Worm (Caenorhabditis elegans) whole organism, late embryonic: Measurements from ENCODE around the gene gly-3.
A peak's percentile ranks its signal among the peaks of the same experiment; 100 is the strongest.

Source experiments
- C08G9.2 ChIP-seq: sonication (generic microtip); optimal IDR thresholded peaks from 2 replicates; lab custom pipeline; 2016; ENCODE audit warnings: mild to moderate bottlenecking, missing genetic modification characterization, moderate library complexity, missing compliant biosample characterization
- K02D7.2 ChIP-seq: sonication (generic microtip); optimal IDR thresholded peaks from 2 replicates; lab custom pipeline; 2017; ENCODE audit warnings: mild to moderate bottlenecking, missing genetic modification characterization, missing compliant biosample characterization
- K09A11.1 ChIP-seq: sonication (generic microtip); optimal IDR thresholded peaks from 2 replicates; lab custom pipeline; 2017; ENCODE audit warnings: antibody characterized with exemption, mild to moderate bottlenecking, missing genetic modification characterization, missing compliant biosample characterization; ENCODE audit not compliant: insufficient read depth
- T23F11.4 ChIP-seq: fragments of 200-800 bp; sonication (Bioruptor generic); optimal IDR thresholded peaks from 2 replicates; lab custom pipeline; 2018; ENCODE audit warnings: mild to moderate bottlenecking, missing genetic modification characterization, missing compliant biosample characterization
- ceh-19 ChIP-seq: fragments of 200-800 bp; sonication (Bioruptor generic); optimal IDR thresholded peaks from 2 replicates; lab custom pipeline; 2018; ENCODE audit warnings: mild to moderate bottlenecking, missing genetic modification characterization, missing compliant biosample characterization
- ceh-2 ChIP-seq: sonication (generic microtip); optimal IDR thresholded peaks from 2 replicates; lab custom pipeline; 2016; ENCODE audit warnings: missing genotype, missing genetic modification characterization, missing compliant biosample characterization
- ceh-22 ChIP-seq: sonication (generic microtip); optimal IDR thresholded peaks from 2 replicates; lab custom pipeline; 2017; ENCODE audit warnings: missing biosample characterization, missing genetic modification characterization
- ceh-24 ChIP-seq: sonication (generic microtip); optimal IDR thresholded peaks from 2 replicates; lab custom pipeline; 2016; ENCODE audit warnings: mild to moderate bottlenecking, missing genetic modification characterization, missing compliant biosample characterization
- ceh-30 ChIP-seq: fragments of 150-350 bp; optimal IDR thresholded peaks from 2 replicates; lab custom pipeline; 2014; ENCODE audit warnings: missing biosample characterization, missing genetic modification characterization
- ceh-31 ChIP-seq: sonication (generic microtip); optimal IDR thresholded peaks from 2 replicates; lab custom pipeline; 2016; ENCODE audit warnings: missing genetic modification characterization, missing compliant biosample characterization
- ceh-45 ChIP-seq: fragments of 200-800 bp; sonication (Bioruptor generic); IDR thresholded peaks from 2 replicates; pipeline ENCODE4 v1.3.6; 2022; ENCODE audit warnings: missing genetic modification reagents, missing genetic modification characterization, missing compliant biosample characterization
- dmd-4 ChIP-seq: sonication (generic microtip); optimal IDR thresholded peaks from 2 replicates; lab custom pipeline; 2016; ENCODE audit warnings: borderline replicate concordance, missing genetic modification characterization, missing compliant biosample characterization
- dve-1 ChIP-seq: sonication (generic microtip); optimal IDR thresholded peaks from 2 replicates; lab custom pipeline; 2017; ENCODE audit warnings: antibody characterized with exemption, mild to moderate bottlenecking, missing genetic modification characterization, missing compliant biosample characterization
- elt-2 ChIP-seq: sonication (generic microtip); optimal IDR thresholded peaks from 2 replicates; lab custom pipeline; 2016; ENCODE audit warnings: missing genetic modification reagents, missing genetic modification characterization, missing compliant biosample characterization
- ets-4 ChIP-seq: sonication (generic microtip); optimal IDR thresholded peaks from 2 replicates; lab custom pipeline; 2016; ENCODE audit warnings: missing genetic modification characterization, missing compliant biosample characterization
- fax-1 ChIP-seq: sonication (generic microtip); optimal IDR thresholded peaks from 2 replicates; lab custom pipeline; 2016; ENCODE audit warnings: missing genotype, missing genetic modification characterization, missing compliant biosample characterization
- fkh-10 ChIP-seq: fragments of 150-350 bp; optimal IDR thresholded peaks from 2 replicates; lab custom pipeline; 2014; ENCODE audit warnings: missing biosample characterization, missing genetic modification reagents, missing genetic modification characterization
- hlh-13 ChIP-seq: fragments of 200-800 bp; sonication (Bioruptor generic); optimal IDR thresholded peaks from 2 replicates; lab custom pipeline; 2018; ENCODE audit warnings: mild to moderate bottlenecking, missing genetic modification characterization, missing compliant biosample characterization
- hlh-15 ChIP-seq: sonication (generic microtip); optimal IDR thresholded peaks from 2 replicates; lab custom pipeline; 2016; ENCODE audit warnings: missing genetic modification characterization, missing compliant biosample characterization
- hlh-30 ChIP-seq: sonication (generic microtip); optimal IDR thresholded peaks from 2 replicates; lab custom pipeline; 2017; ENCODE audit warnings: antibody characterized with exemption, missing genetic modification characterization, missing compliant biosample characterization; ENCODE audit not compliant: insufficient read depth
- hlh-6 ChIP-seq: sonication (generic microtip); optimal IDR thresholded peaks from 2 replicates; lab custom pipeline; 2016; ENCODE audit warnings: missing genotype, missing genetic modification characterization, missing compliant biosample characterization
- hlh-8 ChIP-seq: sonication (generic microtip); optimal IDR thresholded peaks from 2 replicates; lab custom pipeline; 2016; ENCODE audit warnings: missing genotype, missing genetic modification characterization, missing compliant biosample characterization
- lim-6 ChIP-seq: sonication (generic microtip); optimal IDR thresholded peaks from 2 replicates; lab custom pipeline; 2016; ENCODE audit warnings: missing genetic modification characterization, missing compliant biosample characterization
- mec-3 ChIP-seq: sonication (generic microtip); optimal IDR thresholded peaks from 2 replicates; lab custom pipeline; 2016; ENCODE audit warnings: borderline replicate concordance, missing genetic modification characterization, missing compliant biosample characterization
- nfya-1 ChIP-seq: sonication (generic microtip); optimal IDR thresholded peaks from 2 replicates; lab custom pipeline; 2017; ENCODE audit warnings: missing genetic modification characterization, mild to moderate bottlenecking, missing compliant biosample characterization, antibody characterized with exemption, moderate library complexity
- nhr-11 ChIP-seq: fragments of 150-350 bp; optimal IDR thresholded peaks from 2 replicates; lab custom pipeline; 2014; ENCODE audit warnings: missing biosample characterization, missing genetic modification characterization
- nhr-232 ChIP-seq: sonication (generic microtip); optimal IDR thresholded peaks from 2 replicates; lab custom pipeline; 2016; ENCODE audit warnings: missing genetic modification characterization, missing compliant biosample characterization
- npax-4 ChIP-seq: sonication (generic microtip); optimal IDR thresholded peaks from 2 replicates; lab custom pipeline; 2016; ENCODE audit warnings: missing genetic modification characterization, missing compliant biosample characterization
- odd-2 ChIP-seq: sonication (generic microtip); optimal IDR thresholded peaks from 2 replicates; lab custom pipeline; 2017; ENCODE audit warnings: antibody characterized with exemption, mild to moderate bottlenecking, missing genetic modification characterization, missing compliant biosample characterization
- pag-3 ChIP-seq: sonication (generic microtip); optimal IDR thresholded peaks from 2 replicates; lab custom pipeline; 2016; ENCODE audit warnings: missing compliant biosample characterization, missing genetic modification characterization, borderline replicate concordance
- pat-9 ChIP-seq: fragments of 200-800 bp; sonication (Bioruptor generic); optimal IDR thresholded peaks from 2 replicates; lab custom pipeline; 2018; ENCODE audit warnings: mild to moderate bottlenecking, missing genetic modification characterization, moderate library complexity, missing compliant biosample characterization
- pax-1 ChIP-seq: fragments of 150-350 bp; optimal IDR thresholded peaks from 2 replicates; lab custom pipeline; 2014; ENCODE audit warnings: missing biosample characterization, missing genetic modification characterization
- pha-4 ChIP-seq: fragments of 150-350 bp; optimal IDR thresholded peaks from 2 replicates; lab custom pipeline; 2018; ENCODE audit warnings: missing biosample characterization, missing genetic modification reagents, missing genetic modification characterization
- pros-1 ChIP-seq: fragments of 150-350 bp; optimal IDR thresholded peaks from 2 replicates; lab custom pipeline; 2014; ENCODE audit warnings: missing biosample characterization, missing genetic modification reagents, missing genetic modification characterization
- ref-2 ChIP-seq: sonication (generic microtip); optimal IDR thresholded peaks from 2 replicates; lab custom pipeline; 2016; ENCODE audit warnings: missing genetic modification characterization, missing compliant biosample characterization
- rnt-1 ChIP-seq: sonication (generic microtip); optimal IDR thresholded peaks from 2 replicates; lab custom pipeline; 2016; ENCODE audit warnings: missing genetic modification characterization, missing compliant biosample characterization
- sox-2 ChIP-seq: fragments of 200-800 bp; sonication (Bioruptor generic); IDR thresholded peaks from 2 replicates; pipeline ENCODE4 v1.3.6; 2022; ENCODE audit warnings: missing genetic modification reagents, missing genetic modification characterization, missing compliant biosample characterization
- sox-4 ChIP-seq: sonication (generic microtip); optimal IDR thresholded peaks from 2 replicates; lab custom pipeline; 2017; ENCODE audit warnings: mild to moderate bottlenecking, missing genetic modification characterization, inconsistent platforms, missing compliant biosample characterization
- syd-9 ChIP-seq: sonication (generic microtip); optimal IDR thresholded peaks from 2 replicates; lab custom pipeline; 2016; ENCODE audit warnings: mild to moderate bottlenecking, missing genetic modification characterization, moderate library complexity, missing compliant biosample characterization
- tbx-7 ChIP-seq: sonication (generic microtip); optimal IDR thresholded peaks from 2 replicates; lab custom pipeline; 2016; ENCODE audit warnings: missing genotype, missing genetic modification characterization, missing compliant biosample characterization
- unc-86 ChIP-seq: sonication (generic microtip); optimal IDR thresholded peaks from 2 replicates; lab custom pipeline; 2016; ENCODE audit warnings: missing genetic modification characterization, missing compliant biosample characterization
- zip-5 ChIP-seq: sonication (generic microtip); optimal IDR thresholded peaks from 2 replicates; lab custom pipeline; 2016; ENCODE audit warnings: missing genetic modification characterization, missing compliant biosample characterization
- ztf-16 ChIP-seq: sonication (generic microtip); optimal IDR thresholded peaks from 2 replicates; lab custom pipeline; 2017; ENCODE audit warnings: missing genetic modification characterization, missing compliant biosample characterization

The gly-3 gene

DNA sequence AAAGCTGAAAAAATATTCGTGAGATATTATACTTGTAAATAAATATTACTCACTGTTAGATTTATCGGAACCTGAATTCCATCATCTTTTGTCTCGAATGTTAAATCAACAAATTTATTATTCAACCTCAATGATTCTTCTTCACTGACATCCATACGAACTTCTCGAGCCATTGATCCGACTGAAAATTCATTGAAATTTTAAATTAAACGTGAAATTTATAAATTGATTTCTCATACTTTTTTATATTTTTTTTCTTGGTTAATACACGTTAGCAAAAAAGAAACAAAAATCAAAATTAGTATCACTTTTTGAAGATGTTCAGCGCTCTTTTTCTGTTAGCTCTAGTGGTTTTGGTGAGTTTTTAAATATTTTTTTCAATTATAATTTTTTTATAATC is 2.3 kb upstream of the gly-3 start, which contains the start of gene C29E4.14:
Gene C29E4.14, plus strand, starts transcription at position 301 of the 400 bp plus-strand sequence.
- TF ChIP-seq unc-86 (tag; lab: Kevin White, UChicago) (no peak), ceh-24 (tag; lab: Kevin White, UChicago) (no peak), sox-2 (GFP tag; lab: Robert Waterston, UW) (no peak), fkh-10 (GFP tag; lab: Kevin White, UChicago) (no peak), hlh-6 (tag; lab: Kevin White, UChicago) (no peak), odd-2 (no peak), nhr-232 (tag; lab: Kevin White, UChicago) (no peak), ref-2 (tag; lab: Kevin White, UChicago) (no peak), dve-1 (no peak), hlh-15 (tag; lab: Kevin White, UChicago) (no peak), hlh-8 (tag; lab: Kevin White, UChicago) (no peak), T23F11.4 (GFP tag; lab: Kevin White, UChicago) (no peak), npax-4 (tag; lab: Kevin White, UChicago) (no peak)

DNA sequence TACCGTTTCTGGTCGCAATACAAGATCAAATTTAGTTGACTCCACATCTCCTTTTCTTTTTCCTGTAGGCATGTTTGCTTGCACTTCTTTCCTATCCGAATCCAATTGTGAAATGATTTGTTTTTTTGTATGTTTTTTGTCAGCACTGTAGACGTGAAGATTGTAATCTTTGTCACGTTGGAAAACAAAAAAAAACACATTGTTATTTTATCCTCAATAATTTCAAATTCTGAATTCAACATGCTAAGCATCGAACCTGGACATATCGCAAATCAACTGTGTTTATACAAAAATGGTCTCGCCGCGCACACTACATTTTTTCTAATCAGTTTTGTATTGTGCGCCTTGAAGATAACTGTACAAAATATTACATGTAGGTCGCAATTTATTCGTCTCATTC is 4.1 kb downstream of the gly-3 start, which contains the start of gene ZK688.12:
Gene ZK688.12, minus strand, starts transcription at position 101 of the 400 bp plus-strand sequence.
- TF ChIP-seq ets-4 (tag; lab: Kevin White, UChicago) (no peak), npax-4 (tag; lab: Kevin White, UChicago) (no peak), zip-5 (tag; lab: Kevin White, UChicago) (no peak), ceh-45 (GFP tag; lab: Robert Waterston, UW) (no peak), ceh-22 (tag; lab: Kevin White, UChicago) (no peak), rnt-1 (no peak), K02D7.2 (tag; lab: Kevin White, UChicago) (no peak), unc-86 (tag; lab: Kevin White, UChicago) (no peak), ceh-30 (tag; lab: Kevin White, UChicago) (no peak), nfya-1 (tag; lab: Kevin White, UChicago) (no peak), pros-1 (no peak), dve-1 (no peak), mec-3 (tag; lab: Kevin White, UChicago) (no peak), ceh-31 (no peak), C08G9.2 (tag; lab: Kevin White, UChicago) (no peak), pax-1 (tag; lab: Kevin White, UChicago) (no peak), K09A11.1 (no peak), pha-4 (tag; lab: Kevin White, UChicago) (no peak), pat-9 (no peak)
- TF ChIP-seq, all 69 proteins: peak for 0

DNA sequence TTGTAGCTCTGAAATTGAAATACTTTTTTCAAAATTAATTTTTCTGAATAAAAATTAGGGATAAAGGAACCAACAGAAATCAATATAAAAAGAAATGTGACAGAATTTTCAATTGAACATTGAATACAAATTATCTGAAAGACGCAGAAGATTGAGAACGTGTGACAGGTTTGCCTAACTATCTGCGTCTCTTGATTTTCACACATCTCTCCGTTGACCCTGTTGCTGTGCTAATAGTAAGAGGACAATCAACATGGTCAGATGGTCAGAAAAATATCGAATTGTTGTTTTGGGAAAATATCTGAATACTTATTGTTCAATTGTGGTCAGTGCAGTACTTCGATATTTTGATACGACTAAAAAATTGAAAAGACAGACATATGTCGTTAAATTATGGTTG is 5.9 kb downstream of the gly-3 start, which contains the start of gene ZK688.7:
Gene ZK688.7, minus strand, starts transcription at position 14 of the 400 bp plus-strand sequence.
- TF ChIP-seq hlh-30 (tag; lab: Kevin White, UChicago), result peak; percentile 81
- TF ChIP-seq ref-2 (tag; lab: Kevin White, UChicago), result no peak

DNA sequence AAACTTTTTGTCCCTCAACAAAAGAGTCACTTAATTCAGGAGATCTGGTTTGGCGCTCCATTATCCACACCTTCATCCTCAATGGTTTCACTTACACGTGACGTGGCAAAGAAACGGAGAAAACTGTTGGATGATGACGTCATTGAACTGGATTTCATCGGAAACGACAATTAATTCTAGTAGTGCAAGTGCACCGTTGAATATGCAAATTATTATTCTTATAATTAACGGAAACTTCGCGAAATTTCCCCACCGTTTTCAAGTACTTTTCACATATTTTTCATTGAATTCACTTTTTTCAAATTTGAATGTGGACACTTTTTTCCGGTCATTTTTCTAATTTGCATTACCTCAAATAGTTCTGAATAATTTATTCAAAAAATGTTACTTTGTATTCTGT is 8.3 kb downstream of the gly-3 start, which contains the start of gene ZK688.1:
Gene ZK688.1, plus strand, starts transcription at position 301 of the 400 bp plus-strand sequence.
- TF ChIP-seq nhr-11 (tag; lab: Kevin White, UChicago), result no peak
- no peak for TF ChIP-seq dmd-4 (tag; lab: Kevin White, UChicago)
- TF ChIP-seq pag-3 (tag; lab: Kevin White, UChicago), result no peak
- no peak for TF ChIP-seq hlh-13 (GFP tag; lab: Kevin White, UChicago)
- no peak for TF ChIP-seq ref-2 (tag; lab: Kevin White, UChicago)
- TF ChIP-seq lim-6 (tag; lab: Kevin White, UChicago), result no peak
- no peak for TF ChIP-seq unc-86 (tag; lab: Kevin White, UChicago)
- no peak for TF ChIP-seq ztf-16 (tag; lab: Kevin White, UChicago)
- no peak for TF ChIP-seq syd-9 (tag; lab: Kevin White, UChicago)
- no peak for TF ChIP-seq elt-2
- no peak for TF ChIP-seq ets-4 (tag; lab: Kevin White, UChicago)
- no peak for TF ChIP-seq ceh-19 (GFP tag; lab: Kevin White, UChicago)
- no peak for TF ChIP-seq tbx-7 (tag; lab: Kevin White, UChicago)
- TF ChIP-seq sox-4 (tag; lab: Kevin White, UChicago), result no peak
- TF ChIP-seq K09A11.1, result no peak
- no peak for TF ChIP-seq fkh-10 (GFP tag; lab: Kevin White, UChicago)
- TF ChIP-seq ceh-2, result no peak
- TF ChIP-seq mec-3 (tag; lab: Kevin White, UChicago), result no peak
- TF ChIP-seq fax-1 (tag; lab: Kevin White, UChicago), result no peak
- no peak for TF ChIP-seq sox-2 (GFP tag; lab: Robert Waterston, UW)
